Fruit fly (Drosophila melanogaster) Kc167 (cell line): ENCODE data around the gene xmas.

Experiments
- Myc ChIP-seq: fragments of >200 bp; optimal IDR thresholded peaks from 2 replicates; lab custom pipeline; 2017; ENCODE audit warnings: missing external identifiers
- Sin3A ChIP-seq: fragments of >200 bp; optimal IDR thresholded peaks from 2 replicates; lab custom pipeline; 2018; ENCODE audit warnings: missing external identifiers
- insv ChIP-seq: fragments of >200 bp; optimal IDR thresholded peaks from 3 replicates; lab custom pipeline; 2018; ENCODE audit warnings: missing external identifiers
- psq ChIP-seq: fragments of >200 bp; optimal IDR thresholded peaks from 2 replicates; lab custom pipeline; 2017; ENCODE audit warnings: missing external identifiers

DNA sequence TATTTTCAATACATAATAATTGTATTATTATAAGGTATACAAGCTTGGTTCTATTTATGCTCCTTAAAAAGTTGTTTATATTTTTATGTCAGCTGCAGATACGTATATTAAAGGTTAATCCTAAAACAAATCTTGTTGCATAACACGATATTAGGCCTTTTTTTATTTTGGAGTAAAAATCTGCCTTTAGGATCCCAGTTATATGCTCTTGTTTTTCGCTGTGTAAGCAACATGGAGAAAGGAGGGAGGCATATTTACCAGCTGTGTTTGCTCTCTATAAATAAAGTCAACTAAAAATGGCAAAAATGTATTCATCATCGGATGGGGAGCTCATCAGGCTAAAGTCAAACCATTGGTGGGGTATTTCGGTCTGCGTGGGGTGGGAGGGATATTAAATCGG is 37.5 kb downstream of the xmas start:
- TF ChIP-seq Myc (lab: Kevin White, UChicago) (no peak), psq (no peak), Sin3A (lab: Kevin White, UChicago) (no peak), insv (no peak)
